Worm (Caenorhabditis elegans) whole organism, early embryonic: ENCODE results near the gene ubc-1.

Source experiments
- B0310.2 ChIP-seq: sonication (generic microtip); optimal IDR thresholded peaks from 2 replicates; lab custom pipeline; 2016; ENCODE audit warnings: mild to moderate bottlenecking, missing genetic modification characterization, missing compliant biosample characterization
- F13C5.2 ChIP-seq: sonication (generic microtip); optimal IDR thresholded peaks from 2 replicates; lab custom pipeline; 2017; ENCODE audit warnings: mild to moderate bottlenecking, missing genetic modification characterization, inconsistent platforms, missing compliant biosample characterization
- aly-1 ChIP-seq: sonication (generic microtip); optimal IDR thresholded peaks from 2 replicates; lab custom pipeline; 2016; ENCODE audit warnings: missing genetic modification characterization, missing compliant biosample characterization
- ama-1 ChIP-seq: fragments of 150-350 bp; optimal IDR thresholded peaks from 2 replicates; lab custom pipeline; 2014
- ceh-13 ChIP-seq: fragments of 200-800 bp; sonication (Bioruptor generic); optimal IDR thresholded peaks from 2 replicates; lab custom pipeline; 2018; ENCODE audit warnings: mild to moderate bottlenecking, missing genetic modification characterization, missing compliant biosample characterization
- ceh-36 ChIP-seq: sonication (generic microtip); optimal IDR thresholded peaks from 2 replicates; lab custom pipeline; 2016; ENCODE audit warnings: missing genetic modification characterization, inconsistent platforms, missing compliant biosample characterization
- ets-7 ChIP-seq: sonication (generic microtip); optimal IDR thresholded peaks from 2 replicates; lab custom pipeline; 2016; ENCODE audit warnings: missing genotype, missing genetic modification characterization, missing compliant biosample characterization
- flt-1 ChIP-seq: fragments of 200-800 bp; sonication (Bioruptor generic); IDR thresholded peaks from 2 replicates; pipeline ENCODE4 v1.3.6; 2022; ENCODE audit warnings: missing genetic modification characterization, missing compliant biosample characterization
- hmbx-1 ChIP-seq: sonication (generic microtip); optimal IDR thresholded peaks from 2 replicates; lab custom pipeline; 2016; ENCODE audit warnings: mild to moderate bottlenecking, missing genetic modification characterization, missing compliant biosample characterization
- hmg-4 ChIP-seq: fragments of 200-800 bp; sonication (Bioruptor generic); optimal IDR thresholded peaks from 2 replicates; lab custom pipeline; 2018; ENCODE audit warnings: mild to moderate bottlenecking, missing genetic modification characterization, missing compliant biosample characterization
- hnd-1 ChIP-seq: sonication (generic microtip); optimal IDR thresholded peaks from 2 replicates; lab custom pipeline; 2016; ENCODE audit warnings: missing genetic modification characterization, missing compliant biosample characterization
- pes-1 ChIP-seq: fragments of 200-800 bp; sonication (Bioruptor generic); IDR thresholded peaks from 2 replicates; pipeline ENCODE4 v1.3.6; 2022; ENCODE audit warnings: missing genetic modification reagents, missing genetic modification characterization, missing compliant biosample characterization
- scrt-1 ChIP-seq: fragments of 200-800 bp; sonication (Bioruptor generic); IDR thresholded peaks from 2 replicates; pipeline ENCODE4 v1.3.6; 2022; ENCODE audit warnings: missing genetic modification characterization, missing compliant biosample characterization
- sea-1 ChIP-seq: fragments of 200-800 bp; sonication (Bioruptor generic); conservative IDR thresholded peaks from 2 replicates; pipeline ENCODE4 v1.3.6; 2022; ENCODE audit warnings: missing genetic modification characterization, missing compliant biosample characterization
- tbx-11 ChIP-seq: fragments of 200-800 bp; sonication (Bioruptor generic); IDR thresholded peaks from 2 replicates; pipeline ENCODE4 v1.3.6; 2022; ENCODE audit warnings: missing genetic modification characterization, missing compliant biosample characterization
- tbx-37 ChIP-seq: fragments of 200-800 bp; sonication (Bioruptor generic); conservative IDR thresholded peaks from 2 replicates; pipeline ENCODE4 v1.3.6; 2022; ENCODE audit warnings: missing genetic modification reagents, missing genetic modification characterization, missing compliant biosample characterization
- tra-4 ChIP-seq: sonication (generic microtip); optimal IDR thresholded peaks from 2 replicates; lab custom pipeline; 2017; ENCODE audit warnings: missing genetic modification characterization, missing compliant biosample characterization

ubc-1 gene

ce11 chrIV:4072027-4072426 lies 30.8 kb upstream of the ubc-1 start, which contains the start of gene pqn-75:
Gene pqn-75 (plus strand): TSS chrIV:4072327.
- TF ChIP-seq tra-4 (tag; lab: Kevin White, UChicago) (no peak), scrt-1 (no peak), F13C5.2 (tag; lab: Kevin White, UChicago) (no peak), aly-1 (tag; lab: Kevin White, UChicago) (no peak), ets-7 (tag; lab: Kevin White, UChicago) (no peak), hmg-4 (GFP tag; lab: Kevin White, UChicago) (no peak), tbx-11 (no peak), flt-1 (GFP tag; lab: Robert Waterston, UW) (no peak), hmbx-1 (no peak), ceh-36 (no peak), pes-1 (GFP tag; lab: Robert Waterston, UW) (no peak), sea-1 (no peak), hnd-1 (no peak), ama-1 (lab: Kevin White, UChicago) (no peak), tbx-37 (GFP tag; lab: Robert Waterston, UW) (no peak), B0310.2 (tag; lab: Kevin White, UChicago) (no peak), ceh-13 (GFP tag; lab: Kevin White, UChicago) (no peak)

DNA sequence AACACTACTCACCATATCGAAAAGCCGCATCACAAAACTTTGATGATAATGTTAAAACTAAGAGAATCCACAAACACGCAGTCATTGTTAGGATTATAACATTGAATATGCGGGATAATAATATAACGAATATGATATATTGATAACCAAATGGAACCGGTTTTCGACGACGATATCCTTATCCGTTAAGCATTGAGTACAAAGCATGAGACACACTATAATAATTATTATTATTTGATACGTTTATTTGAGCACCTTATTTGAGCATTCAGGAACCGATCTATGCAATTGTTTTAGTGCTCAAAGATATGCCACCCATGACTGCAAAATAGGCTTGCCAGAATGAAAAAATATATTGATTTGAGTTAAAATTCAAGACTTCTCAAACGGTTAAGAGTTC lies 28.2 kb upstream of the ubc-1 start, which contains the start of gene W03D2.9:
W03D2.9 (minus strand) TSS at position 101 of the 400 bp plus-strand sequence.
- TF ChIP-seq sea-1 (no peak), ets-7 (tag; lab: Kevin White, UChicago) (no peak), B0310.2 (tag; lab: Kevin White, UChicago) (no peak), tbx-37 (GFP tag; lab: Robert Waterston, UW) (no peak), flt-1 (GFP tag; lab: Robert Waterston, UW) (no peak), pes-1 (GFP tag; lab: Robert Waterston, UW) (no peak)

ce11 chrIV:4076690-4077295 lies 26.0 kb upstream of the ubc-1 start:
- TF ChIP-seq flt-1 (GFP tag; lab: Robert Waterston, UW) (no peak), ets-7 (tag; lab: Kevin White, UChicago) (no peak), ceh-36 (no peak), scrt-1 (no peak), hmg-4 (GFP tag; lab: Kevin White, UChicago) (no peak), ceh-13 (GFP tag; lab: Kevin White, UChicago) (no peak), tra-4 (tag; lab: Kevin White, UChicago) (no peak), sea-1 (no peak), hmbx-1 (no peak), ama-1 (lab: Kevin White, UChicago) (no peak)

- TF ChIP-seq tbx-11: no peak
- TF ChIP-seq ama-1 (lab: Kevin White, UChicago): no peak
- TF ChIP-seq F13C5.2 (tag; lab: Kevin White, UChicago): no peak
- no peak for TF ChIP-seq aly-1 (tag; lab: Kevin White, UChicago)
- no peak for TF ChIP-seq sea-1
- no peak for TF ChIP-seq tbx-37 (GFP tag; lab: Robert Waterston, UW)
- TF ChIP-seq hmbx-1: no peak
- no peak for TF ChIP-seq pes-1 (GFP tag; lab: Robert Waterston, UW)
- no peak for TF ChIP-seq scrt-1
- no peak for TF ChIP-seq B0310.2 (tag; lab: Kevin White, UChicago)
- no peak for TF ChIP-seq ets-7 (tag; lab: Kevin White, UChicago)
- no peak for TF ChIP-seq hnd-1
- TF ChIP-seq tra-4 (tag; lab: Kevin White, UChicago): no peak
- TF ChIP-seq ceh-36: no peak
- no peak for TF ChIP-seq flt-1 (GFP tag; lab: Robert Waterston, UW)
- TF ChIP-seq hmg-4 (GFP tag; lab: Kevin White, UChicago): no peak
- no peak for TF ChIP-seq ceh-13 (GFP tag; lab: Kevin White, UChicago)
These were observed 23.9 kb upstream of the ubc-1 start, which contains the start of gene C35B1.8 for ce11 chrIV:4078901-4079300. Gene C35B1.8 (minus strand): TSS chrIV:4079001.

DNA sequence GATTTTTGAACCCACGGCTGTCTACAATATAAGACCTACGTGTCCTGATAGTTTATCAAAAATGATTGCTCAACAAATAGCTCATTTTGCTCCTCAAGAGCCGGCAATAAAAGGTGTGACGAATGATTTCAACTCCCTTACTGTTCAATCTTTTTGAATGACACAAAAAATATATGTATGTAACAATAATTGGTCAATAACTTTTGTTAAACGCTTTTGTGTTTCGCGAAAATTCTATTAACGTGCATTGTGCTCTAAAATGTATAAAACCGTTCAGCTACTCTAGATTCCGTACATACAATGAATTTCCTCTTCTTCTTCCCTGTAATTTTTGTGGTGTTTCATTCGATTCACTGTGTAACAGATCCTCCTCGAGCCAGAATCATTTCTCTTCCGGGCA lies 23.3 kb upstream of the ubc-1 start, which contains the start of gene C35B1.4:
C35B1.4 (plus strand) TSS at position 301 of the 400 bp plus-strand sequence.
- TF ChIP-seq tbx-11: no peak
- TF ChIP-seq tbx-37 (GFP tag; lab: Robert Waterston, UW): no peak
- no peak for TF ChIP-seq hnd-1
- TF ChIP-seq ama-1 (lab: Kevin White, UChicago): no peak
- TF ChIP-seq tra-4 (tag; lab: Kevin White, UChicago): no peak
- TF ChIP-seq B0310.2 (tag; lab: Kevin White, UChicago): no peak
- no peak for TF ChIP-seq aly-1 (tag; lab: Kevin White, UChicago)
- TF ChIP-seq flt-1 (GFP tag; lab: Robert Waterston, UW): no peak
- no peak for TF ChIP-seq ceh-13 (GFP tag; lab: Kevin White, UChicago)
- no peak for TF ChIP-seq scrt-1
- no peak for TF ChIP-seq pes-1 (GFP tag; lab: Robert Waterston, UW)
- TF ChIP-seq ceh-36: no peak
- no peak for TF ChIP-seq F13C5.2 (tag; lab: Kevin White, UChicago)
- TF ChIP-seq hmbx-1: no peak
- no peak for TF ChIP-seq sea-1
- no peak for TF ChIP-seq ets-7 (tag; lab: Kevin White, UChicago)

DNA sequence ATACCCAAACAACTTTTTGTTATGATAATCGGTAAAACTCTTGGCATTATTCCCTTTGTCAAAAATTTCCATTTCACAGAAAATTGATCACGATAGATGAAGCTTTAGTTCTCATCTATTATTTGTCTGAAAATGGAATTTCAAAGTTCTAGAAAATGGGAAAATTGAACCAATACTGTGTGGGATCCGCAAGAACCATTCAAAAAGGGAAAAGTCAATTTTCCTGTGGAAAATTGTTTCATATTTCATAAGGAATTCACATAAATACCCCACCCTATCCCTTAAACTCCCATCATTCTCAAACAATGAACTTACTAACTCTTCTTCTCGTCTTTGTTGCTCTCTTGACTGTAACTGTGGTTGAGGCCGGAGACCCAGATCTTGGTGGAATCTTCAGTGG lies 22.0 kb upstream of the ubc-1 start, which contains the start of the genes C35B1.9 and C35B1.3:
C35B1.9 (minus strand) TSS at position 101 of the 400 bp plus-strand sequence.
C35B1.3 (plus strand) TSS at position 306 of the 400 bp plus-strand sequence.
- TF ChIP-seq tbx-37 (GFP tag; lab: Robert Waterston, UW) (no peak), hmbx-1 (no peak), tra-4 (tag; lab: Kevin White, UChicago) (no peak), ets-7 (tag; lab: Kevin White, UChicago) (no peak), flt-1 (GFP tag; lab: Robert Waterston, UW) (no peak), tbx-11 (no peak), scrt-1 (no peak), F13C5.2 (tag; lab: Kevin White, UChicago) (no peak), ceh-36 (no peak), aly-1 (tag; lab: Kevin White, UChicago) (no peak), hnd-1 (no peak), B0310.2 (tag; lab: Kevin White, UChicago) (no peak), hmg-4 (GFP tag; lab: Kevin White, UChicago) (no peak), sea-1 (no peak), pes-1 (GFP tag; lab: Robert Waterston, UW) (no peak)

ce11 chrIV:4082599-4082998 lies 20.2 kb upstream of the ubc-1 start:
- no peak for TF ChIP-seq F13C5.2 (tag; lab: Kevin White, UChicago)
- TF ChIP-seq hmbx-1: no peak
- TF ChIP-seq sea-1: no peak
- no peak for TF ChIP-seq ceh-36
- no peak for TF ChIP-seq pes-1 (GFP tag; lab: Robert Waterston, UW)
- no peak for TF ChIP-seq tbx-37 (GFP tag; lab: Robert Waterston, UW)
- TF ChIP-seq tbx-11: no peak
- TF ChIP-seq aly-1 (tag; lab: Kevin White, UChicago): no peak
- TF ChIP-seq tra-4 (tag; lab: Kevin White, UChicago): no peak
